Fruit fly (Drosophila melanogaster) whole organism, wandering third instar larva: ENCODE data around the gene CG1275.

Experiments used
- Abd-B ChIP-seq: fragments of >200 bp; optimal IDR thresholded peaks from 2 replicates; lab custom pipeline; 2017; ENCODE audit warnings: missing biosample characterization, missing genetic modification characterization
- CG32264 ChIP-seq: fragments of 200-800 bp; sonication (Bioruptor generic); optimal IDR thresholded peaks from 2 replicates; lab custom pipeline; 2016; ENCODE audit warnings: missing biosample characterization, missing genetic modification characterization
- CG9705 ChIP-seq: fragments of 200-800 bp; sonication (Bioruptor generic); optimal IDR thresholded peaks from 2 replicates; lab custom pipeline; 2018; ENCODE audit warnings: missing biosample characterization, mild to moderate bottlenecking, missing genetic modification characterization
- CrebA ChIP-seq: fragments of 200-800 bp; sonication (Bioruptor generic); optimal IDR thresholded peaks from 2 replicates; lab custom pipeline; 2016; ENCODE audit warnings: missing biosample characterization, mild to moderate bottlenecking, missing genetic modification characterization, borderline replicate concordance
- Dfd ChIP-seq: fragments of >200 bp; optimal IDR thresholded peaks from 2 replicates; lab custom pipeline; 2017; ENCODE audit warnings: missing biosample characterization, missing genetic modification characterization
- Dif ChIP-seq: fragments of 200-275, 200-300 bp; sonication (Bioruptor generic); optimal IDR thresholded peaks from 2 replicates; lab custom pipeline; 2018; ENCODE audit warnings: missing biosample characterization, missing genetic modification characterization; ENCODE audit not compliant: partially characterized antibody
- GATAd ChIP-seq: sonication (Bioruptor generic); optimal IDR thresholded peaks from 2 replicates; lab custom pipeline; 2016; ENCODE audit warnings: missing biosample characterization, missing genetic modification characterization
- HLH106 ChIP-seq: fragments of 200-800 bp; optimal IDR thresholded peaks from 3 replicates; lab custom pipeline; 2019; ENCODE audit warnings: missing biosample characterization, mild to moderate bottlenecking, missing genetic modification characterization, moderate library complexity
- Hnf4 ChIP-seq: fragments of 200-800 bp; sonication (Bioruptor generic); optimal IDR thresholded peaks from 2 replicates; lab custom pipeline; 2016; ENCODE audit warnings: missing biosample characterization, mild to moderate bottlenecking, missing genetic modification characterization
- Hr78 ChIP-seq: fragments of >200 bp; optimal IDR thresholded peaks from 2 replicates; lab custom pipeline; 2017; ENCODE audit warnings: missing biosample characterization, missing genetic modification characterization
- Hr83 ChIP-seq: fragments of 200-300 bp; sonication (Bioruptor generic); optimal IDR thresholded peaks from 2 replicates; lab custom pipeline; 2016; ENCODE audit warnings: missing biosample characterization, mild to moderate bottlenecking, missing genetic modification characterization, moderate library complexity; ENCODE audit not compliant: poor library complexity, severe bottlenecking
- Jra ChIP-seq: sonication (Bioruptor generic); optimal IDR thresholded peaks from 2 replicates; lab custom pipeline; 2016; ENCODE audit warnings: missing biosample characterization, missing genetic modification characterization
- Mio ChIP-seq: sonication (Bioruptor generic); optimal IDR thresholded peaks from 2 replicates; lab custom pipeline; 2016; ENCODE audit warnings: missing biosample characterization, missing genetic modification characterization
- Myc ChIP-seq: fragments of >200 bp; optimal IDR thresholded peaks from 2 replicates; lab custom pipeline; 2017
- N ChIP-seq: fragments of >200 bp; optimal IDR thresholded peaks from 2 replicates; lab custom pipeline; 2018; ENCODE audit warnings: missing biosample characterization, missing external identifiers, missing genetic modification characterization
- OdsH ChIP-seq: fragments of 200-800 bp; sonication (Bioruptor generic); optimal IDR thresholded peaks from 2 replicates; lab custom pipeline; 2016; ENCODE audit warnings: missing biosample characterization, mild to moderate bottlenecking, missing genetic modification characterization
- Rel ChIP-seq, 2 experiments: fragments of 200-800 bp; sonication (Bioruptor generic) in 1 of 2; optimal IDR thresholded peaks; 2 replicates in 1 of 2; 3 replicates in 1 of 2; lab custom pipeline; 2016 to 2019; ENCODE audit warnings: mild to moderate bottlenecking in 2 of 2, missing biosample characterization in 2 of 2, missing genetic modification characterization in 2 of 2, moderate library complexity in 1 of 2
- Sp1 ChIP-seq: fragments of 200-800 bp; sonication (Bioruptor generic); optimal IDR thresholded peaks from 3 replicates; lab custom pipeline; 2019; ENCODE audit warnings: missing biosample characterization, mild to moderate bottlenecking, missing genetic modification characterization, moderate library complexity
- Vsx2 ChIP-seq: fragments of 200-300, 225-300 bp; sonication (Bioruptor generic); optimal IDR thresholded peaks from 2 replicates; lab custom pipeline; 2018; ENCODE audit warnings: missing biosample characterization, missing genetic modification characterization; ENCODE audit not compliant: partially characterized antibody
- br ChIP-seq: fragments of 200-800 bp; sonication (Bioruptor generic); optimal IDR thresholded peaks from 2 replicates; lab custom pipeline; 2016; ENCODE audit warnings: missing biosample characterization, missing genetic modification characterization
- brk ChIP-seq: fragments of 200-800 bp; sonication (Bioruptor generic); optimal IDR thresholded peaks from 2 replicates; lab custom pipeline; 2016; ENCODE audit warnings: missing biosample characterization, mild to moderate bottlenecking, missing genetic modification characterization
- dl ChIP-seq, 2 experiments: fragments of 175-275, 200-275 bp in 1 of 2; fragments of 200-275 bp in 1 of 2; sonication (Bioruptor generic); optimal IDR thresholded peaks; lab custom pipeline; 2018; ENCODE audit warnings: mild to moderate bottlenecking in 2 of 2, missing biosample characterization in 2 of 2, missing genetic modification characterization in 2 of 2, moderate library complexity in 2 of 2; ENCODE audit not compliant: partially characterized antibody in 2 of 2, insufficient read depth in 1 of 2
- dmrt93B ChIP-seq: fragments of 200-800 bp; sonication (Bioruptor generic); optimal IDR thresholded peaks from 2 replicates; lab custom pipeline; 2018; ENCODE audit warnings: missing biosample characterization, mild to moderate bottlenecking, missing genetic modification characterization
- dsf ChIP-seq: sonication (Bioruptor generic); optimal IDR thresholded peaks from 2 replicates; lab custom pipeline; 2016; ENCODE audit warnings: missing biosample characterization, missing genetic modification characterization, borderline replicate concordance
- ey ChIP-seq: fragments of 200-800 bp; sonication (Bioruptor generic); optimal IDR thresholded peaks from 2 replicates; lab custom pipeline; 2016; ENCODE audit warnings: missing biosample characterization, missing genetic modification characterization
- foxo ChIP-seq, 2 experiments: fragments of 200-800 bp; sonication (Bioruptor generic); optimal IDR thresholded peaks; 2 replicates in 1 of 2; 3 replicates in 1 of 2; lab custom pipeline; 2016 to 2017; ENCODE audit warnings: missing biosample characterization in 2 of 2, missing genetic modification characterization in 2 of 2
- fru ChIP-seq: fragments of 200-800 bp; sonication (Bioruptor generic); optimal IDR thresholded peaks from 3 replicates; lab custom pipeline; 2016; ENCODE audit warnings: missing biosample characterization, mild to moderate bottlenecking, missing genetic modification characterization
- h ChIP-seq: fragments of 200-800 bp; sonication (Bioruptor generic); optimal IDR thresholded peaks from 3 replicates; lab custom pipeline; 2016; ENCODE audit warnings: missing biosample characterization, mild to moderate bottlenecking, missing genetic modification characterization
- jim ChIP-seq: fragments of 175-275, 200-325 bp; sonication (Bioruptor generic); optimal IDR thresholded peaks from 2 replicates; lab custom pipeline; 2016; ENCODE audit warnings: missing biosample characterization, mild to moderate bottlenecking, missing genetic modification characterization
- lola ChIP-seq: fragments of >200 bp; optimal IDR thresholded peaks from 2 replicates; lab custom pipeline; 2017; ENCODE audit warnings: missing biosample characterization, missing genetic modification characterization
- pan ChIP-seq: fragments of >200 bp; optimal IDR thresholded peaks from 2 replicates; lab custom pipeline; 2017
- psq ChIP-seq: fragments of 200-800 bp; sonication (Bioruptor generic); optimal IDR thresholded peaks from 3 replicates; lab custom pipeline; 2017; ENCODE audit warnings: missing biosample characterization, mild to moderate bottlenecking, missing genetic modification characterization, moderate library complexity
- rgr ChIP-seq: fragments of 200-800 bp; sonication (Bioruptor generic); optimal IDR thresholded peaks from 3 replicates; lab custom pipeline; 2016; ENCODE audit warnings: missing biosample characterization, mild to moderate bottlenecking, missing genetic modification characterization
- sage ChIP-seq: fragments of 200-800 bp; sonication (Bioruptor generic); optimal IDR thresholded peaks from 2 replicates; lab custom pipeline; 2016; ENCODE audit warnings: missing biosample characterization, mild to moderate bottlenecking, missing genetic modification characterization
- sv ChIP-seq: fragments of 200-800 bp; sonication (Bioruptor generic); optimal IDR thresholded peaks from 3 replicates; lab custom pipeline; 2016; ENCODE audit warnings: missing biosample characterization, missing genetic modification characterization
- tai ChIP-seq: sonication (Bioruptor generic); optimal IDR thresholded peaks from 2 replicates; lab custom pipeline; 2016; ENCODE audit warnings: missing biosample characterization, missing genetic modification characterization
- usp ChIP-seq: fragments of >200 bp; optimal IDR thresholded peaks from 2 replicates; lab custom pipeline; 2017; ENCODE audit warnings: missing biosample characterization, missing genetic modification characterization
- woc ChIP-seq: sonication (Bioruptor generic); optimal IDR thresholded peaks from 2 replicates; lab custom pipeline; 2016; ENCODE audit warnings: missing biosample characterization, mild to moderate bottlenecking, missing genetic modification characterization

CG1275 gene

DNA sequence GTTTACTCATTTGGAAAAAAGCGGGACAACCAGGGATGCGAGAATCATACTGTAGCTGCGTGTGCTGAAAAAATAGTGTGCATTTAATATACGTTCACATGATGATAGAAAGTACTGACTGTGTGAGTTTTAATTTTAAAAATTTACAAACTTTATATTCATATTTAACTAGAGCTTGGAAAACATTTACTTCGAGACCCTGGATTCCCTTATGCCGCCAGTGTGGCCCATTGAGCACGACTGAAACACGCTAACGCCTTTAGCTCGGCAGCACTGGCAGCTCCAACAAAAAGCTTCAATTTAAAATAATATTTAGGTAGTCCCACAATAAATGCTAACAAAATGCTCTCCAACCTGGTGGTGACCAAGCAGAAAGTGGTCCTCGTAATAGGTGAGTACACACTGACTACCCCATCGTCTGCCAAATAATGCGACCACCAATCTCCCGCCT, at the start of gene CG1275, which contains the start of gene Elp5:
CG1275 (minus strand) TSS at position 12 of the 451 bp plus-strand sequence.
Elp5 (plus strand) TSS at position 45 of the 451 bp plus-strand sequence.
- TF ChIP-seq foxo (GFP tag; optimal IDR thresholded peaks at IDR 0.05; lab: Kevin White, UChicago), result peak; percentile 91 to 98
- TF ChIP-seq Dfd (GFP tag; lab: Kevin White, UChicago), result no peak
- TF ChIP-seq CrebA (GFP tag; lab: Kevin White, UChicago), result no peak
- TF ChIP-seq woc (GFP tag; lab: Kevin White, UChicago), result peak; percentile 95
- TF ChIP-seq Hr78, result no peak
- TF ChIP-seq Abd-B (GFP tag; lab: Kevin White, UChicago), result no peak
- TF ChIP-seq sage, result peak; percentile 94
- peak; percentile 98 for TF ChIP-seq Hr83 (GFP tag; lab: Kevin White, UChicago)
- peak; percentile 96 for TF ChIP-seq CG32264 (GFP tag; lab: Kevin White, UChicago)
- TF ChIP-seq ey (GFP tag; lab: Kevin White, UChicago), result peak; percentile 98
- TF ChIP-seq psq (GFP tag; lab: Kevin White, UChicago), result peak; percentile 95
- peak; percentile 99 for TF ChIP-seq br (GFP tag; lab: Kevin White, UChicago)
- no peak for TF ChIP-seq dl (GFP tag; optimal IDR thresholded peaks at IDR 0.05; lab: Kevin White, UChicago; ENCODE audit: insufficient read depth in 1 of 2, partially characterized antibody in 2 of 2)
- TF ChIP-seq pan (lab: Kevin White, UChicago), result no peak
- TF ChIP-seq Sp1 (GFP tag; lab: Kevin White, UChicago), result peak; percentile 98
- TF ChIP-seq GATAd, result peak; percentile 95
- TF ChIP-seq usp (GFP tag; lab: Kevin White, UChicago), result no peak
- no peak for TF ChIP-seq N (GFP tag; lab: Kevin White, UChicago)
- TF ChIP-seq Vsx2 (GFP tag; lab: Kevin White, UChicago), result no peak
- TF ChIP-seq brk (GFP tag; lab: Kevin White, UChicago), result no peak
- peak; percentile 97 for TF ChIP-seq OdsH (GFP tag; lab: Kevin White, UChicago)
- no peak for TF ChIP-seq tai (GFP tag; lab: Kevin White, UChicago)
- TF ChIP-seq CG9705 (GFP tag; lab: Kevin White, UChicago), result peak; percentile 97
- TF ChIP-seq dsf (GFP tag; lab: Kevin White, UChicago), result no peak
- TF ChIP-seq Myc (lab: Kevin White, UChicago), result peak; percentile 31
- TF ChIP-seq jim (GFP tag; lab: Kevin White, UChicago), result peak; percentile 85
- no peak for TF ChIP-seq Dif (GFP tag; lab: Kevin White, UChicago)
- TF ChIP-seq Mio, result peak; percentile 91
- TF ChIP-seq sv (GFP tag; lab: Kevin White, UChicago), result peak; percentile 96
- TF ChIP-seq lola (GFP tag; lab: Kevin White, UChicago), result no peak
- TF ChIP-seq HLH106 (tag; lab: Kevin White, UChicago), result peak; percentile 99
- peak; percentile 95 for TF ChIP-seq Rel (GFP tag; optimal IDR thresholded peaks at IDR 0.05; lab: Kevin White, UChicago)
- TF ChIP-seq Rel (tag; optimal IDR thresholded peaks at IDR 0.05; lab: Kevin White, UChicago), result peak; percentile 94
- peak; percentile 98 for TF ChIP-seq Hnf4 (GFP tag; lab: Kevin White, UChicago)
- TF ChIP-seq fru, result peak; percentile 97
- TF ChIP-seq Jra (GFP tag; lab: Kevin White, UChicago), result peak; percentile 97
- TF ChIP-seq dmrt93B (GFP tag; lab: Kevin White, UChicago), result peak; percentile 95
- TF ChIP-seq h (GFP tag; lab: Kevin White, UChicago), result peak; percentile 100
- TF ChIP-seq rgr (GFP tag; lab: Kevin White, UChicago), result peak; percentile 99

DNA sequence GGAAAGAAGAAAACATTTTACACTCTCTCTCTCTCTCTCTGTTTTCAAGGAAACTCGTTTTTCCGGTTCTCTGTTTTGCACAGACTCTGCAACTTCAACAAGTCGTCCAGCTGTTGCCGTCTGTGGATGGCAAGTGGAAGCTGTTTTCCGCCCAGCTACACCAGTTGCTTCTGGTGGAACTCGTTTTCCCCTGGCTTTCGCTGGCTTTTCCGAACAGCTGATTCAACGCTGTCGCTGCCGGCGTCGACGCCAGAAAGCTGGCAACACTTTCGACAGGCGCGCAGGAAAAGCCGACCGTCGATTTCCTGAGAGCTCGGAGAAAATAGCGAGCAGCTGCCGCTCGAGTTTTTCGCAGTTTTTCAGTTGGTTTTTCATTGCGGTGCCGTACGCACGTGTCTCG, 25.3 kb upstream of the CG1275 start, which contains the start of gene MsR2:
MsR2 (plus strand) TSS at position 378 of the 400 bp plus-strand sequence.
- TF ChIP-seq Sp1 (GFP tag; lab: Kevin White, UChicago) (no peak), CG32264 (GFP tag; lab: Kevin White, UChicago) (no peak), Vsx2 (GFP tag; lab: Kevin White, UChicago) (no peak), br (GFP tag; lab: Kevin White, UChicago) (no peak), CrebA (GFP tag; lab: Kevin White, UChicago) (no peak)
